Fruit fly (Drosophila melanogaster): ENCODE results near the gene Ziz.
A peak's percentile ranks its signal among the peaks of the same experiment; 100 is the strongest.

Gene Ziz

dm6 chr2L:7528122-7528746, 32.1 kb upstream of the Ziz start (continued):
- no peak for TF ChIP-seq Poxn (GFP tag; IDR thresholded peaks at IDR 0.05)
- TF ChIP-seq Hr39 (optimal IDR thresholded peaks at IDR 0.05), result no peak
- no peak for TF ChIP-seq CG9215 (GFP tag; IDR thresholded peaks at IDR 0.05)
- TF ChIP-seq Gsc (GFP tag; IDR thresholded peaks at IDR 0.05), result no peak
- TF ChIP-seq BEAF-32 (GFP tag; optimal IDR thresholded peaks at IDR 0.05), result no peak
- TF ChIP-seq Hmx (GFP tag; optimal IDR thresholded peaks at IDR 0.05), result no peak
- TF ChIP-seq ro (GFP tag; IDR thresholded peaks at IDR 0.05), result no peak
- peak; percentile 43 for TF ChIP-seq odd (GFP tag; optimal IDR thresholded peaks at IDR 0.05)
- TF ChIP-seq CG5180 (GFP tag; optimal IDR thresholded peaks at IDR 0.05), result peak; percentile 10
- peak; percentile 28 for TF ChIP-seq CG31365 (tag; optimal IDR thresholded peaks at IDR 0.05)
- TF ChIP-seq ATbp (GFP tag; optimal IDR thresholded peaks at IDR 0.05), result peak; percentile 72
- TF ChIP-seq CG17568 (GFP tag; optimal IDR thresholded peaks at IDR 0.05), result peak; percentile 28
- no peak for TF ChIP-seq tap (tag; optimal IDR thresholded peaks at IDR 0.05)
- peak; percentile 9 for TF ChIP-seq CG17385 (GFP tag; optimal IDR thresholded peaks at IDR 0.05)
- TF ChIP-seq bsh (GFP tag; optimal IDR thresholded peaks at IDR 0.05), result no peak

- no peak for TF ChIP-seq Dref (GFP tag; IDR thresholded peaks at IDR 0.05)
- TF ChIP-seq fd96Cb (tag; optimal IDR thresholded peaks at IDR 0.05), result no peak
- no peak for TF ChIP-seq CG6791 (GFP tag; IDR thresholded peaks at IDR 0.05; ENCODE audit: partially characterized antibody)
- no peak for TF ChIP-seq psq (GFP tag; optimal IDR thresholded peaks at IDR 0.05)
- no peak for TF ChIP-seq Atf6 (GFP tag; IDR thresholded peaks at IDR 0.05)
- TF ChIP-seq CG4404 (GFP tag; IDR thresholded peaks at IDR 0.05), result no peak
- no peak for TF ChIP-seq grn (GFP tag; optimal IDR thresholded peaks at IDR 0.05)
- TF ChIP-seq CG9817 (tag; optimal IDR thresholded peaks at IDR 0.05), result no peak
- no peak for TF ChIP-seq B-H2 (GFP tag; optimal IDR thresholded peaks at IDR 0.05)
- TF ChIP-seq bowl (GFP tag; IDR thresholded peaks at IDR 0.05), result no peak
- TF ChIP-seq CG5180 (GFP tag; optimal IDR thresholded peaks at IDR 0.05), result no peak
- TF ChIP-seq CG15011 (GFP tag; optimal IDR thresholded peaks at IDR 0.05), result no peak
- no peak for TF ChIP-seq Ssrp (tag; optimal IDR thresholded peaks at IDR 0.05)
- no peak for TF ChIP-seq mirr (GFP tag; optimal IDR thresholded peaks at IDR 0.05)
- no peak for TF ChIP-seq Eip74EF (GFP tag; optimal IDR thresholded peaks at IDR 0.05)
- no peak for TF ChIP-seq Antp (GFP tag; optimal IDR thresholded peaks at IDR 0.05)
- TF ChIP-seq emc (GFP tag; optimal IDR thresholded peaks at IDR 0.05), result no peak
- TF ChIP-seq MTF-1 (GFP tag; optimal IDR thresholded peaks at IDR 0.05; ENCODE audit: borderline replicate concordance), result no peak
- TF ChIP-seq CG18764 (GFP tag; optimal IDR thresholded peaks at IDR 0.05), result no peak
- no peak for TF ChIP-seq gsb (GFP tag; IDR thresholded peaks at IDR 0.05)
- TF ChIP-seq CG12769 (tag; optimal IDR thresholded peaks at IDR 0.05), result peak; percentile 65
- TF ChIP-seq insv (GFP tag; optimal IDR thresholded peaks at IDR 0.05), result no peak
- no peak for TF ChIP-seq Chrac-16 (GFP tag; optimal IDR thresholded peaks at IDR 0.05)
- no peak for TF ChIP-seq Lim3 (GFP tag; IDR thresholded peaks at IDR 0.05)
- TF ChIP-seq kni (GFP tag; optimal IDR thresholded peaks at IDR 0.05), result no peak
- TF ChIP-seq Pdp1 (GFP tag; optimal IDR thresholded peaks at IDR 0.05), result peak in 1 of 2 experiments; percentile 28
- no peak for TF ChIP-seq CG30431 (GFP tag; optimal IDR thresholded peaks at IDR 0.05)
- TF ChIP-seq CG2678 (tag; optimal IDR thresholded peaks at IDR 0.05), result no peak
- peak; percentile 67; the same call in 1 of the 3 replicates for TF ChIP-seq CG2199 (GFP tag; IDR thresholded peaks at IDR 0.05)
- TF ChIP-seq kay (GFP tag; optimal IDR thresholded peaks at IDR 0.05), result no peak
- no peak for TF ChIP-seq CG34224 (GFP tag; IDR thresholded peaks at IDR 0.05; ENCODE audit: partially characterized antibody)
- no peak for TF ChIP-seq lilli (GFP tag; optimal IDR thresholded peaks at IDR 0.05)
- TF ChIP-seq ase (GFP tag; IDR thresholded peaks at IDR 0.05), result no peak
- peak; percentile 71 for TF ChIP-seq Blimp-1 (GFP tag; optimal IDR thresholded peaks at IDR 0.05)
- TF ChIP-seq sr (GFP tag; IDR thresholded peaks at IDR 0.05), result no peak
Measured at dm6 chr2L:7526915-7527534, 30.9 kb upstream of the Ziz start.

All from whole organism, embryonic.